Fruit fly (Drosophila melanogaster): ENCODE measurements around the gene CG13282.

Gene CG13282

DNA sequence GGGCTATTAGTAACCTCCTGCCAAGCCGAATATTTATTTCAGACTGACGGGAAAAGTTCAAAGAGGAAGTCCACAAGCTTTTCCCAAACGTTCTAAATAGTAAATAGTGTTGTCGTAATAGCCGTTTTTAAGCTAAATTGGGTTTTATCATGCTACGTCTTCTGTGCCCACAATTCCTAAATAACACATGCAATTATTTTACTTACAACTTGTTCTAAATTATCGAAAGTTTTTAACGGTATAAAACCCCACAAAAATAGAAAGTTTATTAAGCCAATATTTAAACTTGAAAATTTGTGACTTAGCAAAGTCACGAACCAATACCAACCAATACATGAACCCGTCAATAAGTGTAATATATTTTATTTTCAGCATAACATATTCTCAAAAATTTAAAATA, 14.4 kb upstream of the CG13282 start, which contains the start of gene CG13284 (continued):
- TF ChIP-seq jing (GFP tag; optimal IDR thresholded peaks at IDR 0.05): no peak
- TF ChIP-seq crol (GFP tag; IDR thresholded peaks at IDR 0.05): no peak
- no peak for TF ChIP-seq ind (GFP tag; optimal IDR thresholded peaks at IDR 0.05)
- TF ChIP-seq CG6791 (GFP tag; IDR thresholded peaks at IDR 0.05; ENCODE audit: partially characterized antibody): no peak
- no peak for TF ChIP-seq CG18599 (GFP tag; optimal IDR thresholded peaks at IDR 0.05)
- no peak for TF ChIP-seq Dek (tag; optimal IDR thresholded peaks at IDR 0.05)

DNA sequence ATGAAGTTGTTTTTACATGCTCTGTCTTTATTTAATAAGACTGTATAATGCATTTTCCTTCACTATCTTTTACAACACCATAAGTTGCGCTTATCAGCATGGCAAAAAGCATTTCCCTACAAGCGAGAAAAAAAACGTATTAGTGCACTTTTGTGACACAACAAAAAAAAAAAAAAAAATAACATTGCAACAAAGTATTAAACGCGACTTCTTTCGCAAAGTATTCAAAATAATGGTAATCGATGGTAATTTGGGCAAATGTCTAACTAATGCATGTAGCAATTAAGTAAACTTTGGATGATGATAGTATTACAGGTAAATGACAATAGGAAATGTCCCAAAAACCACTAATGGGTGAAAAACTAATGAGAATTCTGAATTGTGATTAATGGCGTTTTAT, 13.6 kb upstream of the CG13282 start:
- TF ChIP-seq slbo (GFP tag; IDR thresholded peaks at IDR 0.05) (no peak), CG11093 (GFP tag; IDR thresholded peaks at IDR 0.05) (no peak), ham (GFP tag; IDR thresholded peaks at IDR 0.05) (no peak), HLH4C (GFP tag; IDR thresholded peaks at IDR 0.05; ENCODE audit: partially characterized antibody) (no peak), onecut (GFP tag; IDR thresholded peaks at IDR 0.05) (no peak), Mes4 (GFP tag; optimal IDR thresholded peaks at IDR 0.05) (no peak), nerfin-1 (tag; optimal IDR thresholded peaks at IDR 0.05) (no peak)

DNA sequence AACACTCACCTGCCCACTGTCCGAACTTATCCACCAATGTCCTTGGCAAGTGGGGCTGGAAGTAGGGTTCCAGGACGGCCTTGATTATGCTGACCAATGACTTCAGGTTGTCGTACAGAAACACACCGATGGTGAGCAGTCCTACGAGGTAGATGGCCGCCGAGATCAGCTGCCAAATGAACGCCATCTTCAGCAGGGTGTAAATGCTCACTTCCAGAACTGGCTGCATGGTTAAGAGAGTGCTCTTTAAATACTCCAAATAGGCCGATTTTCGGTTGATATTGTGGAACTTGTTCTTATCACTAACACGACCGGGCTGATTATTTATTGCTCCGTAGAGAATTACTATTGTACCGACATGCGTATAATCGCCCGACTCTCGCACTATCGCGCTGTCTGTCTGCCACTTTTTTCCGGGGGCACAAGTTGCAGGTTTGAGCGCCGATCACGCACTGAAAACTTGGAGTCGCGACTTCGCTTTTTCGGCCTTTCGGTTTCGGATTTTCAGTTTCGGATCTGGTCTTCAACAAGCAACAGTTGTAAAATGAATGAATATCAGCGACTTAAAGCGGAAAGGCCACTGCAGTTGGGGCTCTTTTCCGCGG, 12.5 kb upstream of the CG13282 start:
- TF ChIP-seq CG15601 (tag; optimal IDR thresholded peaks at IDR 0.05) (peak; percentile 1), Dip3 (GFP tag; optimal IDR thresholded peaks at IDR 0.05) (no peak), CG13296 (GFP tag; optimal IDR thresholded peaks at IDR 0.05) (peak; percentile 39), amos (GFP tag; IDR thresholded peaks at IDR 0.05; ENCODE audit: partially characterized antibody) (no peak), GATAe (GFP tag; conservative IDR thresholded peaks at IDR 0.05) (peak; percentile 9; the same call in 1 of the 2 replicates), ems (GFP tag; optimal IDR thresholded peaks at IDR 0.05) (no peak), Ada2b (GFP tag; IDR thresholded peaks at IDR 0.05) (no peak), Ets65A (GFP tag) (peak; percentile 17), odd (GFP tag; optimal IDR thresholded peaks at IDR 0.05) (peak; percentile 51), exex (tag; optimal IDR thresholded peaks at IDR 0.05) (peak; percentile 71), CG10543 (GFP tag; optimal IDR thresholded peaks at IDR 0.05) (peak; percentile 55), CG11456 (GFP tag; IDR thresholded peaks at IDR 0.05) (no peak), CG7987 (GFP tag; optimal IDR thresholded peaks at IDR 0.05) (peak; percentile 5), chinmo (GFP tag; IDR thresholded peaks at IDR 0.05; ENCODE audit: partially characterized antibody) (0 out of 4 replicates have a peak, but pooled peaks have one; percentile 40), HmgZ (tag; optimal IDR thresholded peaks at IDR 0.05) (peak; percentile 3), Hr51 (GFP tag; optimal IDR thresholded peaks at IDR 0.05) (peak in 1 of 2 experiments; percentile 1), CG3163 (GFP tag; optimal IDR thresholded peaks at IDR 0.05) (peak; percentile 64), Med (GFP tag) (peak; percentile 73), CG12769 (tag; optimal IDR thresholded peaks at IDR 0.05) (peak; percentile 15), CG8290 (GFP tag; optimal IDR thresholded peaks at IDR 0.05) (no peak), CG8290 (tag; optimal IDR thresholded peaks at IDR 0.05) (peak in 1 of 2 experiments; percentile 18), CG11398 (GFP tag; optimal IDR thresholded peaks at IDR 0.05) (no peak), sens (GFP tag) (peak; percentile 47), Deaf1 (tag; optimal IDR thresholded peaks at IDR 0.05) (peak; percentile 88), fd64A (GFP tag; optimal IDR thresholded peaks at IDR 0.05) (peak; percentile 3), Hand (GFP tag; optimal IDR thresholded peaks at IDR 0.05) (no peak), CG2199 (GFP tag; IDR thresholded peaks at IDR 0.05) (peak; percentile 93), mirr (GFP tag; optimal IDR thresholded peaks at IDR 0.05) (peak; percentile 88), Trl (optimal IDR thresholded peaks at IDR 0.05) (peak; percentile 6 to 14), Trl (GFP tag; optimal IDR thresholded peaks at IDR 0.05) (no peak), lab (GFP tag; optimal IDR thresholded peaks at IDR 0.05) (peak; percentile 39), ap (GFP tag; IDR thresholded peaks at IDR 0.05) (no peak), CG12071 (GFP tag; optimal IDR thresholded peaks at IDR 0.05) (peak; percentile 11), grn (GFP tag; optimal IDR thresholded peaks at IDR 0.05) (peak; percentile 21), E2f2 (GFP tag; IDR thresholded peaks at IDR 0.05) (0 out of 2 replicates have a peak, but pooled peaks have one; percentile 14)
